Fruit fly (Drosophila melanogaster) whole organism, pupa: Measurements from ENCODE around the gene CG32192.

Experiments used
- CG10348 ChIP-seq: fragments of 200-800 bp; sonication (Bioruptor generic); IDR thresholded peaks from 2 replicates; pipeline ENCODE4 v1.3.6; 2022; ENCODE audit warnings: missing biosample characterization, missing genetic modification characterization
- CG12605 ChIP-seq: fragments of 200-800 bp; sonication (Bioruptor generic); IDR thresholded peaks from 2 replicates; pipeline ENCODE4 v1.3.6; 2022; ENCODE audit warnings: missing biosample characterization, missing genetic modification characterization
- CG13204 ChIP-seq: fragments of 200-800 bp; sonication (Bioruptor generic); optimal IDR thresholded peaks from 2 replicates; lab custom pipeline; 2018; ENCODE audit warnings: missing biosample characterization, mild to moderate bottlenecking, missing genetic modification characterization, moderate library complexity
- CG14655 ChIP-seq: fragments of 200-800 bp; sonication (Bioruptor generic); optimal IDR thresholded peaks from 3 replicates; lab custom pipeline; 2017; ENCODE audit warnings: mild to moderate bottlenecking, missing biosample characterization, missing genetic modification reagents, missing genetic modification characterization
- CG15710 ChIP-seq: fragments of 200-800 bp; sonication (Bioruptor generic); optimal IDR thresholded peaks from 2 replicates; lab custom pipeline; 2018; ENCODE audit warnings: missing biosample characterization, mild to moderate bottlenecking, missing genetic modification characterization, moderate library complexity
- CG17806 ChIP-seq: fragments of 200-800 bp; sonication (Bioruptor generic); optimal IDR thresholded peaks from 2 replicates; lab custom pipeline; 2018; ENCODE audit warnings: missing biosample characterization, mild to moderate bottlenecking, missing genetic modification characterization, moderate library complexity
- CG32121 ChIP-seq: fragments of 200-800 bp; sonication (Bioruptor generic); IDR thresholded peaks from 2 replicates; pipeline ENCODE4 v1.3.6; 2022; ENCODE audit warnings: missing biosample characterization, missing genetic modification characterization
- CG34367 ChIP-seq: fragments of 200-800 bp; sonication (Bioruptor generic); optimal IDR thresholded peaks from 2 replicates; lab custom pipeline; 2018; ENCODE audit warnings: missing biosample characterization, mild to moderate bottlenecking, missing genetic modification characterization
- CG4496 ChIP-seq: fragments of 200-800 bp; sonication (Bioruptor generic); IDR thresholded peaks from 3 replicates; pipeline ENCODE4 v1.3.6; 2022; ENCODE audit warnings: missing biosample characterization, missing genetic modification characterization
- CG8159 ChIP-seq: fragments of 200-800 bp; sonication (Bioruptor generic); optimal IDR thresholded peaks from 3 replicates; lab custom pipeline; 2018; ENCODE audit warnings: missing biosample characterization, mild to moderate bottlenecking, missing genetic modification characterization, moderate library complexity
- CG8301 ChIP-seq: fragments of 200-800 bp; sonication (Bioruptor generic); optimal IDR thresholded peaks from 2 replicates; lab custom pipeline; 2018; ENCODE audit warnings: missing biosample characterization, mild to moderate bottlenecking, missing genetic modification characterization
- CG9948 ChIP-seq: fragments of 200-800 bp; sonication (Bioruptor generic); optimal IDR thresholded peaks from 2 replicates; lab custom pipeline; 2018; ENCODE audit warnings: missing biosample characterization, mild to moderate bottlenecking, missing genetic modification characterization, moderate library complexity
- D1 ChIP-seq: fragments of 200-800 bp; sonication (Bioruptor generic); optimal IDR thresholded peaks from 2 replicates; lab custom pipeline; 2018; ENCODE audit warnings: missing biosample characterization, mild to moderate bottlenecking, missing genetic modification characterization, moderate library complexity
- EcR ChIP-seq: fragments of 200-800 bp; sonication (Bioruptor generic); optimal IDR thresholded peaks from 3 replicates; lab custom pipeline; 2019; ENCODE audit warnings: missing biosample characterization, missing genetic modification characterization, mild to moderate bottlenecking, moderate library complexity, missing genetic modification reagents
- Ets98B ChIP-seq: fragments of 200-800 bp; sonication (Bioruptor generic); IDR thresholded peaks from 2 replicates; pipeline ENCODE4 v1.3.6; 2022; ENCODE audit warnings: missing biosample characterization, missing genetic modification characterization
- Pif1A ChIP-seq: fragments of 200-800 bp; sonication (Bioruptor generic); optimal IDR thresholded peaks from 3 replicates; lab custom pipeline; 2016; ENCODE audit warnings: missing biosample characterization, missing genetic modification characterization
- Pif1B ChIP-seq: fragments of 200-800 bp; sonication (Bioruptor generic); optimal IDR thresholded peaks from 3 replicates; lab custom pipeline; 2016; ENCODE audit warnings: missing biosample characterization, missing genetic modification characterization
- Snoo ChIP-seq: fragments of 200-800 bp; sonication (Bioruptor generic); optimal IDR thresholded peaks from 3 replicates; lab custom pipeline; 2017; ENCODE audit warnings: missing biosample characterization, mild to moderate bottlenecking, missing genetic modification characterization, inconsistent platforms
- fd96Ca ChIP-seq: fragments of 200-800 bp; sonication (Bioruptor generic); IDR thresholded peaks from 3 replicates; pipeline ENCODE4 v1.3.6; 2022; ENCODE audit warnings: missing biosample characterization, missing genetic modification characterization
- gl ChIP-seq: fragments of 200-800 bp; sonication (Bioruptor generic); optimal IDR thresholded peaks from 2 replicates; lab custom pipeline; 2018; ENCODE audit warnings: missing biosample characterization, mild to moderate bottlenecking, missing genetic modification characterization
- rn ChIP-seq: fragments of 200-800 bp; sonication (Bioruptor generic); IDR thresholded peaks from 2 replicates; pipeline ENCODE4 v1.3.6; 2022; ENCODE audit warnings: missing biosample characterization, missing genetic modification characterization

Gene CG32192

dm6 chr3L:18024589-18024988, 15.5 kb upstream of the CG32192 start:
- TF ChIP-seq CG32121 (GFP tag; lab: Robert Waterston, UW), result no peak

DNA sequence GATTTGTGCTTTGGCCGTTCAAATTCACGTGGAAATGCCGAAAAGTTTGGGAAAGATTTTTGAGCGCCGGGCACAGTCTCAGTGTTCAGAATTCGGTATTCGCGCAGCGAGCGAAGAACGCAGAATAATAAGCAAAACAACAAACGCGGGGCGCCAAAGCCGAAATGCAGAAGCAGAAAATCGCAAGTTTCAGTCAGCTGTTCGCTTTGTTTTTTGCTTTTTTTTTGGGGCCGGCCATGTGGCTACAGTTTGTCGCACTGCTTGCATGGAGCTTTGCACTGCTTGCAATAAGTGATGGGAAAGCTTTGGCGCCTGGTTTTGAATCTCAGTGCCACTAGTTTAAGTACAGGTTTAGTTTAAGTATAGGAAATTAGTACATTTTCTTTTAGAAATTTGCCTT, 14.2 kb upstream of the CG32192 start:
- TF ChIP-seq CG4496 (peak; percentile 75), EcR (GFP tag; lab: Kevin White, UChicago) (peak; percentile 29), Snoo (tag; lab: Kevin White, UChicago) (no peak), gl (tag; lab: Kevin White, UChicago) (no peak), fd96Ca (GFP tag; lab: Robert Waterston, UW) (no peak), CG8159 (tag; lab: Kevin White, UChicago) (no peak), Pif1B (GFP tag; lab: Kevin White, UChicago) (no peak), CG8301 (tag; lab: Kevin White, UChicago) (no peak), CG14655 (GFP tag; lab: Kevin White, UChicago) (no peak), CG15710 (no peak), CG10348 (GFP tag; lab: Robert Waterston, UW) (no peak), D1 (no peak), CG9948 (tag; lab: Kevin White, UChicago) (no peak), CG34367 (tag; lab: Kevin White, UChicago) (no peak), CG32121 (GFP tag; lab: Robert Waterston, UW) (peak; percentile 72), Pif1A (GFP tag; lab: Kevin White, UChicago) (no peak), CG17806 (no peak), Ets98B (GFP tag; lab: Robert Waterston, UW) (peak; percentile 60), CG12605 (GFP tag; lab: Robert Waterston, UW) (peak; percentile 53; the same call in 1 of the 2 replicates), CG13204 (no peak), rn (GFP tag; lab: Robert Waterston, UW) (no peak)
- TF ChIP-seq, all 21 proteins: peak for 5

- no peak for TF ChIP-seq CG34367 (tag; lab: Kevin White, UChicago)
- TF ChIP-seq EcR (GFP tag; lab: Kevin White, UChicago), result peak; percentile 99
- peak; percentile 23 for TF ChIP-seq Snoo (tag; lab: Kevin White, UChicago)
- TF ChIP-seq CG14655 (GFP tag; lab: Kevin White, UChicago), result no peak
- TF ChIP-seq CG32121 (GFP tag; lab: Robert Waterston, UW), result 0 out of 2 replicates have a peak, but pooled peaks have one; percentile 21
- TF ChIP-seq CG13204, result peak; percentile 28
- no peak for TF ChIP-seq gl (tag; lab: Kevin White, UChicago)
- TF ChIP-seq Pif1A (GFP tag; lab: Kevin White, UChicago), result no peak
- no peak for TF ChIP-seq CG15710
- TF ChIP-seq CG9948 (tag; lab: Kevin White, UChicago), result no peak
- TF ChIP-seq Ets98B (GFP tag; lab: Robert Waterston, UW), result peak; percentile 35; the same call in 1 of the 2 replicates
- no peak for TF ChIP-seq fd96Ca (GFP tag; lab: Robert Waterston, UW)
- TF ChIP-seq CG4496, result no peak
- no peak for TF ChIP-seq CG17806
- TF ChIP-seq rn (GFP tag; lab: Robert Waterston, UW), result no peak
- no peak for TF ChIP-seq CG8301 (tag; lab: Kevin White, UChicago)
- TF ChIP-seq CG10348 (GFP tag; lab: Robert Waterston, UW), result no peak
- TF ChIP-seq CG12605 (GFP tag; lab: Robert Waterston, UW), result no peak
- no peak for TF ChIP-seq CG8159 (tag; lab: Kevin White, UChicago)
- TF ChIP-seq, all 21 proteins: peak for 5
Observed at dm6 chr3L:18029546-18030300, 10.4 kb upstream of the CG32192 start.

dm6 chr3L:18030301-18030827, 9.8 kb upstream of the CG32192 start:
- TF ChIP-seq CG32121 (GFP tag; lab: Robert Waterston, UW), result no peak
- no peak for TF ChIP-seq CG4496
- no peak for TF ChIP-seq CG10348 (GFP tag; lab: Robert Waterston, UW)
- no peak for TF ChIP-seq D1
- no peak for TF ChIP-seq CG12605 (GFP tag; lab: Robert Waterston, UW)

- peak; percentile 96 for TF ChIP-seq CG12605 (GFP tag; lab: Robert Waterston, UW)
- TF ChIP-seq D1, result no peak
- no peak for TF ChIP-seq fd96Ca (GFP tag; lab: Robert Waterston, UW)
- TF ChIP-seq Ets98B (GFP tag; lab: Robert Waterston, UW), result 0 out of 2 replicates have a peak, but pooled peaks have one; percentile 25
- no peak for TF ChIP-seq gl (tag; lab: Kevin White, UChicago)
- TF ChIP-seq CG34367 (tag; lab: Kevin White, UChicago), result no peak
- TF ChIP-seq Snoo (tag; lab: Kevin White, UChicago), result no peak
- TF ChIP-seq CG15710, result no peak
- no peak for TF ChIP-seq CG8159 (tag; lab: Kevin White, UChicago)
- TF ChIP-seq CG4496, result peak; percentile 49; the same call in 1 of the 3 replicates
Observed at dm6 chr3L:18032478-18033343, 7.4 kb upstream of the CG32192 start.
